Worm (Caenorhabditis elegans): ENCODE measurements around the gene fbxc-53.
A peak's percentile ranks its signal among the peaks of the same experiment; 100 is the strongest.

The fbxc-53 gene

ce11 chrII:3675176-3675575, 35.9 kb upstream of the fbxc-53 start, which contains the start of gene F19B10.2:
TSS of gene F19B10.2 (plus strand) at chrII:3675476.
- no peak for TF ChIP-seq ztf-25 (GFP tag; IDR thresholded peaks at IDR 0.05)
- no peak for TF ChIP-seq K12H6.12 (tag; optimal IDR thresholded peaks at IDR 0.05)
- no peak for TF ChIP-seq lin-26 (GFP tag; IDR thresholded peaks at IDR 0.05)
- TF ChIP-seq somi-1 (GFP tag; optimal IDR thresholded peaks at IDR 0.05): no peak
- no peak for TF ChIP-seq ztf-22 (GFP tag; optimal IDR thresholded peaks at IDR 0.05)
- TF ChIP-seq lir-1 (GFP tag; conservative IDR thresholded peaks at IDR 0.05): no peak
- TF ChIP-seq unc-62 (GFP tag; optimal IDR thresholded peaks at IDR 0.05): no peak
- TF ChIP-seq lsy-27 (tag; optimal IDR thresholded peaks at IDR 0.05; ENCODE audit: borderline replicate concordance, insufficient read depth): no peak
- no peak for TF ChIP-seq efl-1 (GFP tag; optimal IDR thresholded peaks at IDR 0.05)
- no peak for TF ChIP-seq egl-44 (GFP tag; IDR thresholded peaks at IDR 0.05)
- no peak for TF ChIP-seq atf-7 (tag; optimal IDR thresholded peaks at IDR 0.05)

- TF ChIP-seq bed-1 (GFP tag; IDR thresholded peaks at IDR 0.05): no peak
Measured at ce11 chrII:3678978-3679377, 32.1 kb upstream of the fbxc-53 start.

ce11 chrII:3680366-3680765, 30.7 kb upstream of the fbxc-53 start:
- TF ChIP-seq madf-8 (GFP tag; conservative IDR thresholded peaks at IDR 0.05): peak; percentile 70
- no peak for TF ChIP-seq tlf-1 (GFP tag; optimal IDR thresholded peaks at IDR 0.05)
- peak; percentile 34 for TF ChIP-seq dpl-1 (GFP tag; optimal IDR thresholded peaks at IDR 0.05)
- TF ChIP-seq F57A8.1 (GFP tag; optimal IDR thresholded peaks at IDR 0.05): no peak
- no peak for TF ChIP-seq ceh-100 (GFP tag; IDR thresholded peaks at IDR 0.05)
- no peak for TF ChIP-seq egl-18 (GFP tag; IDR thresholded peaks at IDR 0.05)
- TF ChIP-seq hmg-1.2 (GFP tag; IDR thresholded peaks at IDR 0.05): peak; percentile 10; the same call in 1 of the 2 replicates
- TF ChIP-seq F23B12.7 (tag; optimal IDR thresholded peaks at IDR 0.05; ENCODE audit: insufficient read depth): no peak
- TF ChIP-seq T26A5.8 (tag; optimal IDR thresholded peaks at IDR 0.05): no peak
- no peak for TF ChIP-seq Y53G8AR.9 (GFP tag; conservative IDR thresholded peaks at IDR 0.05)
- TF ChIP-seq athp-1 (tag; optimal IDR thresholded peaks at IDR 0.05): no peak
- no peak for TF ChIP-seq snpc-1.3 (tag; optimal IDR thresholded peaks at IDR 0.05; ENCODE audit: insufficient read depth)
- no peak for TF ChIP-seq ceh-79 (tag; optimal IDR thresholded peaks at IDR 0.05)
- no peak for TF ChIP-seq lag-1 (GFP tag; IDR thresholded peaks at IDR 0.05)
- no peak for TF ChIP-seq F57C9.4 (tag; optimal IDR thresholded peaks at IDR 0.05)
- TF ChIP-seq egrh-3 (GFP tag; IDR thresholded peaks at IDR 0.05): no peak
- TF ChIP-seq mes-4 (tag; optimal IDR thresholded peaks at IDR 0.05): no peak
- no peak for TF ChIP-seq attf-3 (GFP tag; conservative IDR thresholded peaks at IDR 0.05)
- TF ChIP-seq dpff-1 (tag; optimal IDR thresholded peaks at IDR 0.05): no peak
- no peak for TF ChIP-seq him-1 (tag; optimal IDR thresholded peaks at IDR 0.05)
- peak; percentile 75 for TF ChIP-seq efl-1 (GFP tag; optimal IDR thresholded peaks at IDR 0.05)
- peak; percentile 34 for TF ChIP-seq xnd-1 (tag; optimal IDR thresholded peaks at IDR 0.05)
- TF ChIP-seq lir-1 (GFP tag; conservative IDR thresholded peaks at IDR 0.05): no peak
- peak; percentile 86 for TF ChIP-seq madf-6 (GFP tag; IDR thresholded peaks at IDR 0.05)

ce11 chrII:3681365-3682083, 29.6 kb upstream of the fbxc-53 start, which contains the start of gene F19B10.10:
TSS of gene F19B10.10 (minus strand) at chrII:3681415.
- TF ChIP-seq dpff-1 (tag; optimal IDR thresholded peaks at IDR 0.05) (no peak), T07F8.4 (tag; optimal IDR thresholded peaks at IDR 0.05) (no peak), gei-17 (GFP tag; optimal IDR thresholded peaks at IDR 0.05) (no peak), ekl-4 (GFP tag; IDR thresholded peaks at IDR 0.05) (no peak), ZK185.1 (tag; optimal IDR thresholded peaks at IDR 0.05; ENCODE audit: poor library complexity, severe bottlenecking) (no peak), attf-3 (GFP tag; conservative IDR thresholded peaks at IDR 0.05) (no peak), F39B2.1 (GFP tag; IDR thresholded peaks at IDR 0.05) (no peak), Y56A3A.18 (GFP tag; IDR thresholded peaks at IDR 0.05) (no peak), zim-3 (tag; optimal IDR thresholded peaks at IDR 0.05) (no peak), let-526 (GFP tag; IDR thresholded peaks at IDR 0.05) (no peak), C17E4.6 (GFP tag; IDR thresholded peaks at IDR 0.05) (no peak)
